Worm (Caenorhabditis elegans): Measurements from ENCODE around the gene F39G3.2.

F39G3.2 gene

ce11 chrV:4769633-4770032 is 32.0 kb downstream of the F39G3.2 start, which contains the start of gene C18G1.9:
C18G1.9 (minus strand) TSS chrV:4769733.
- TF ChIP-seq pha-4 (tag; optimal IDR thresholded peaks at IDR 0.05) = no peak
- TF ChIP-seq pag-3 (tag; optimal IDR thresholded peaks at IDR 0.05; ENCODE audit: borderline replicate concordance) = no peak
- TF ChIP-seq eyg-1 (tag; optimal IDR thresholded peaks at IDR 0.05) = no peak
- TF ChIP-seq unc-86 (tag; optimal IDR thresholded peaks at IDR 0.05) = no peak
- no peak for TF ChIP-seq hlh-15 (tag; optimal IDR thresholded peaks at IDR 0.05)
- no peak for TF ChIP-seq pros-1 (tag; optimal IDR thresholded peaks at IDR 0.05)
- no peak for TF ChIP-seq ceh-45 (GFP tag; IDR thresholded peaks at IDR 0.05)
- TF ChIP-seq ceh-31 (tag; optimal IDR thresholded peaks at IDR 0.05) = no peak
- TF ChIP-seq dmd-4 (tag; optimal IDR thresholded peaks at IDR 0.05; ENCODE audit: borderline replicate concordance) = no peak
- no peak for TF ChIP-seq lim-6 (tag; optimal IDR thresholded peaks at IDR 0.05)

DNA sequence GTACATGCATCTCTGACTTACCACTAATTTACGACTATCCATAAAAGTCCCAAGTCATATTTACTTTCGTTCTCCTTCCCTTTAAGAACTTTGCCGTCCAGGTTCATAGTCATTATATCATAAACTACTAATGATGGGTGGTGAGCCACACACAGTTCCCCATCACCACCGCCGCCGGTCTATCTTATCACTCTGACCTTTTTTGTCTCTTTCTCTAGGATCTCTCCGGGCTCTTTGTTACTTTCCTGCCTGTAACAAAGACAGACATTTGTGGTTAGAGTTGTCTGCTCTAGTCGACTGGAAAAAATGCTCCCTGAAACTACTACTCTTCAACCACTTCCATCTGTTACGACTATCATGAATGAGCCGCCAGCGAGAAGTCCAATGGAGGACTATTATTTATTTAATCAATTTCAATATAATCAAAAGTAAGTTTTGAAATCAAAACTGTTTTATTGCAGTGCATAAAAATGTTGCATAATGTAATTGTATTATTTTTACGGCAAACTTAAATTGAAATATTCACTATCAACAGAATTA is 32.8 kb downstream of the F39G3.2 start, which contains the start of gene elt-7:
Gene elt-7 (plus strand): TSS at position 263 of the 540 bp plus-strand sequence.
- TF ChIP-seq sox-2 (GFP tag; IDR thresholded peaks at IDR 0.05) (no peak), rnt-1 (tag; optimal IDR thresholded peaks at IDR 0.05) (no peak), elt-2 (tag; optimal IDR thresholded peaks at IDR 0.05) (peak; percentile 52)

- TF ChIP-seq sox-4 (tag; optimal IDR thresholded peaks at IDR 0.05) = no peak
- no peak for TF ChIP-seq eyg-1 (tag; optimal IDR thresholded peaks at IDR 0.05)
- TF ChIP-seq ceh-30 (tag; optimal IDR thresholded peaks at IDR 0.05) = no peak
- no peak for TF ChIP-seq ceh-18 (tag; optimal IDR thresholded peaks at IDR 0.05)
- TF ChIP-seq Y22D7AL.16 (tag; optimal IDR thresholded peaks at IDR 0.05) = no peak
- no peak for TF ChIP-seq ama-1 (optimal IDR thresholded peaks at IDR 0.05)
- TF ChIP-seq C08G9.2 (tag; optimal IDR thresholded peaks at IDR 0.05) = no peak
- TF ChIP-seq ceh-24 (tag; optimal IDR thresholded peaks at IDR 0.05) = no peak
- TF ChIP-seq ceh-2 (tag; optimal IDR thresholded peaks at IDR 0.05) = no peak
- TF ChIP-seq mec-3 (tag; optimal IDR thresholded peaks at IDR 0.05; ENCODE audit: borderline replicate concordance) = no peak
- TF ChIP-seq nfya-1 (tag; optimal IDR thresholded peaks at IDR 0.05) = no peak
- no peak for TF ChIP-seq ceh-31 (tag; optimal IDR thresholded peaks at IDR 0.05)
- no peak for TF ChIP-seq pros-1 (tag; optimal IDR thresholded peaks at IDR 0.05)
Observed at ce11 chrV:4775140-4775539, 37.5 kb downstream of the F39G3.2 start.

DNA sequence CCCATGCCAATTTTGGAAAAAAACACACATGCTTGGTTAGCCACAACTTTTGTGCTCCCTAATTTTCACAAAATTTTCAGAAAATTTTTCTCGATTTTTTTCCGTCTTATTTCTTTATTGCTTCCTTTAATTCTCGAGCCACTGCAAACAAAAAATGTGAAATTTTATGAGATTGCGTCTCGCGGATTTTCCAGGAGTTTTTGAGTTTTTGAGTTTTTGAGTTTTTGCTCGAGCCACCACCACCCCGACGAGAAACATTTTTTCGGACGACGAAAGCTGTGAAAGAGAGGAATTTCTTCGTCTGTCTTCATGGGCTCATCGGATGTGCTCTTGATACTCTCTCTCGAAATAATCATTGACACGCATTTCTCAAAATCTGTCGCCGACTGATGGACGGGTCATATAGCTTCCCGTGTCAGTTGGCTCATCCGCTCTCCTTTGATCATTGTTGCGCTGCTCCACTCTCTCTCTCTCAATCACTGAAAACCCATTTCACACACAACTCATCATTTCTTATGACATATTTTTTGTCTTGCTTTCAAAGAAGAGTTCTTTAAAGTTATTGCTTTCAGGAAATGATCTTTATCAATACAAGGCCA is 39.9 kb downstream of the F39G3.2 start, which contains the start of gene C18G1.1:
Gene C18G1.1 (plus strand): TSS at position 573 of the 599 bp plus-strand sequence.
- no peak for TF ChIP-seq ceh-45 (GFP tag; IDR thresholded peaks at IDR 0.05)
- peak; percentile 44 for TF ChIP-seq rnt-1 (tag; optimal IDR thresholded peaks at IDR 0.05)
- TF ChIP-seq ceh-18 (tag; optimal IDR thresholded peaks at IDR 0.05) = peak; percentile 66
- TF ChIP-seq hlh-6 (tag; optimal IDR thresholded peaks at IDR 0.05) = no peak
- no peak for TF ChIP-seq ama-1 (optimal IDR thresholded peaks at IDR 0.05)
- no peak for TF ChIP-seq pha-2 (tag; optimal IDR thresholded peaks at IDR 0.05)
- no peak for TF ChIP-seq nhr-232 (tag; optimal IDR thresholded peaks at IDR 0.05)
- TF ChIP-seq lin-11 (tag; optimal IDR thresholded peaks at IDR 0.05) = no peak
- TF ChIP-seq elt-2 (tag; optimal IDR thresholded peaks at IDR 0.05) = no peak
- peak; percentile 92 for TF ChIP-seq unc-55 (GFP tag; optimal IDR thresholded peaks at IDR 0.05)
- no peak for TF ChIP-seq syd-9 (tag; optimal IDR thresholded peaks at IDR 0.05)
- TF ChIP-seq eyg-1 (tag; optimal IDR thresholded peaks at IDR 0.05) = no peak

- TF ChIP-seq ceh-18 (tag; optimal IDR thresholded peaks at IDR 0.05) = no peak
- TF ChIP-seq pag-3 (tag; optimal IDR thresholded peaks at IDR 0.05; ENCODE audit: borderline replicate concordance) = no peak
- TF ChIP-seq ama-1 (optimal IDR thresholded peaks at IDR 0.05) = no peak
- no peak for TF ChIP-seq pha-4 (tag; optimal IDR thresholded peaks at IDR 0.05)
- TF ChIP-seq unc-3 (GFP tag; conservative IDR thresholded peaks at IDR 0.05) = no peak
- TF ChIP-seq unc-3 (tag; optimal IDR thresholded peaks at IDR 0.05) = no peak
Observed at ce11 chrV:4783313-4783712, 45.7 kb downstream of the F39G3.2 start, which contains the start of gene Y60C6A.1. Y60C6A.1 (plus strand) TSS chrV:4783613.
